Worm (Caenorhabditis elegans): ENCODE data around the gene C02E7.7.

The C02E7.7 gene

DNA sequence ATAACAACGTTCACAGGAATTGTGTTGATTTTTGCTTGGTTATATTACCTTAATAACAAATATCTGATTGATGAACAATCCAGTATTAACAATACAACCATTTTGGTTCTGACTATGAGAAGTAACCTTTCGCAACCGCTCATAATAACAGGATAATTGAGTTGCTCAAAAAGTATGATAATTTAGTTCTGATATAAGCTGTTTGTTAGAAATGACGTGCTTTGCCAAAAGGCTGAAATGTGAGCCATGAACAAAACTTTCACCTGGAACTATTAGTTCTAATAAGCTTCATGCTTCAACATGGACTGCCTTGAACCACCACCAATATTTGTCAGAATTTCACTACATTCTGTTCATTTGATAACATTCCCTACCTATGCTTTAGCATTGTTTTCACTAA is 6.2 kb upstream of the C02E7.7 start, which contains the start of gene srh-20:
Gene srh-20 (plus strand): TSS at position 301 of the 400 bp plus-strand sequence.
- TF ChIP-seq med-1 (GFP tag; optimal IDR thresholded peaks at IDR 0.05; ENCODE audit: insufficient read depth) (no peak), ref-1 (GFP tag; conservative IDR thresholded peaks at IDR 0.05) (no peak), ztf-29 (GFP tag; IDR thresholded peaks at IDR 0.05) (no peak), T22C8.4 (GFP tag; IDR thresholded peaks at IDR 0.05) (no peak), klf-2 (GFP tag; conservative IDR thresholded peaks at IDR 0.05) (no peak), flt-1 (GFP tag; IDR thresholded peaks at IDR 0.05) (no peak), cog-1 (tag; optimal IDR thresholded peaks at IDR 0.05) (no peak), ztf-23 (GFP tag; IDR thresholded peaks at IDR 0.05) (no peak), tab-1 (GFP tag; IDR thresholded peaks at IDR 0.05) (no peak)

ce11 chrV:4922024-4922423 is 3.6 kb upstream of the C02E7.7 start, which contains the start of gene srh-22:
Gene srh-22, plus strand, starts transcription at chrV:4922324.
- TF ChIP-seq cog-1 (tag; optimal IDR thresholded peaks at IDR 0.05) (no peak), med-1 (GFP tag; optimal IDR thresholded peaks at IDR 0.05; ENCODE audit: insufficient read depth) (no peak), flt-1 (GFP tag; IDR thresholded peaks at IDR 0.05) (no peak), klf-2 (GFP tag; conservative IDR thresholded peaks at IDR 0.05) (no peak), ztf-29 (GFP tag; IDR thresholded peaks at IDR 0.05) (no peak), tab-1 (GFP tag; IDR thresholded peaks at IDR 0.05) (no peak), T22C8.4 (GFP tag; IDR thresholded peaks at IDR 0.05) (no peak), ztf-23 (GFP tag; IDR thresholded peaks at IDR 0.05) (no peak), ref-1 (GFP tag; conservative IDR thresholded peaks at IDR 0.05) (no peak)

- TF ChIP-seq flt-1 (GFP tag; IDR thresholded peaks at IDR 0.05) (no peak), T22C8.4 (GFP tag; IDR thresholded peaks at IDR 0.05) (no peak), ref-1 (GFP tag; conservative IDR thresholded peaks at IDR 0.05) (no peak), tab-1 (GFP tag; IDR thresholded peaks at IDR 0.05) (no peak), klf-2 (GFP tag; conservative IDR thresholded peaks at IDR 0.05) (no peak), ztf-23 (GFP tag; IDR thresholded peaks at IDR 0.05) (no peak), cog-1 (tag; optimal IDR thresholded peaks at IDR 0.05) (no peak), med-1 (GFP tag; optimal IDR thresholded peaks at IDR 0.05; ENCODE audit: insufficient read depth) (no peak), ztf-29 (GFP tag; IDR thresholded peaks at IDR 0.05) (no peak)
Observed at ce11 chrV:4920690-4921152, 2.3 kb upstream of the C02E7.7 start, which contains the start of the genes C02E7.8 and srh-23. Gene C02E7.8, minus strand, starts transcription at chrV:4920790. Gene srh-23, plus strand, starts transcription at chrV:4921102.

ce11 chrV:4918664-4919257 is 387 bp upstream of the C02E7.7 start, which contains the start of gene C02E7.6:
Gene C02E7.6, plus strand, starts transcription at chrV:4919207.
- TF ChIP-seq tab-1 (GFP tag; IDR thresholded peaks at IDR 0.05), result no peak
- no peak for TF ChIP-seq flt-1 (GFP tag; IDR thresholded peaks at IDR 0.05)
- TF ChIP-seq klf-2 (GFP tag; conservative IDR thresholded peaks at IDR 0.05), result no peak; the same call in 1 of the 2 replicates
- TF ChIP-seq ztf-23 (GFP tag; IDR thresholded peaks at IDR 0.05), result no peak
- no peak for TF ChIP-seq med-1 (GFP tag; optimal IDR thresholded peaks at IDR 0.05; ENCODE audit: insufficient read depth)
- TF ChIP-seq cog-1 (tag; optimal IDR thresholded peaks at IDR 0.05), result no peak
- TF ChIP-seq ref-1 (GFP tag; conservative IDR thresholded peaks at IDR 0.05), result no peak
- no peak for TF ChIP-seq T22C8.4 (GFP tag; IDR thresholded peaks at IDR 0.05)
- no peak for TF ChIP-seq ztf-29 (GFP tag; IDR thresholded peaks at IDR 0.05)

- TF ChIP-seq klf-2 (GFP tag; conservative IDR thresholded peaks at IDR 0.05), result no peak
- no peak for TF ChIP-seq ztf-23 (GFP tag; IDR thresholded peaks at IDR 0.05)
- no peak for TF ChIP-seq flt-1 (GFP tag; IDR thresholded peaks at IDR 0.05)
- TF ChIP-seq T22C8.4 (GFP tag; IDR thresholded peaks at IDR 0.05), result no peak
- no peak for TF ChIP-seq ref-1 (GFP tag; conservative IDR thresholded peaks at IDR 0.05)
- no peak for TF ChIP-seq ztf-29 (GFP tag; IDR thresholded peaks at IDR 0.05)
- no peak for TF ChIP-seq cog-1 (tag; optimal IDR thresholded peaks at IDR 0.05)
- no peak for TF ChIP-seq tab-1 (GFP tag; IDR thresholded peaks at IDR 0.05)
- no peak for TF ChIP-seq med-1 (GFP tag; optimal IDR thresholded peaks at IDR 0.05; ENCODE audit: insufficient read depth)
Observed at ce11 chrV:4914879-4915278, 3.5 kb downstream of the C02E7.7 start, which contains the start of gene H23N18.6. Gene H23N18.6, minus strand, starts transcription at chrV:4915079.

DNA sequence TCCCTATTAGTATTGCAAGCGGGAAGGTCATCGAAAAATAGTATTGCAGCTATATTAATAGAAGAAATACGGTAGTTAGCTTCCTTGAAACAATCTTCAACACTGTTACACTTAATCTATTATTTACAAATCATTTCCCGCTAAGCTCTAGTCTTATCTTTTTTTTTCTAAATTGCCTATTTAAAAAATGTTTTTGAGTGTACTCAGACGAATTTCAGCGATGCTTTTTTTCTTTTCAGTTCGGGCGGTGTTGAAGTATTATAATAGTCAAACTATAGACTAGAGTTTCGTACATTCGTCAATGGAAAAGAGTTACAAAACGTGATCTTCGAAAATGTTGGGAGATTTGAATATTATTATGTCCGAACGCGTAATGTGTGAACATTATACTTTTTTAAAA is 4.5 kb downstream of the C02E7.7 start:
- no peak for TF ChIP-seq ref-1 (GFP tag; conservative IDR thresholded peaks at IDR 0.05)

- TF ChIP-seq T22C8.4 (GFP tag; IDR thresholded peaks at IDR 0.05) (no peak), ref-1 (GFP tag; conservative IDR thresholded peaks at IDR 0.05) (no peak), cog-1 (tag; optimal IDR thresholded peaks at IDR 0.05) (no peak), med-1 (GFP tag; optimal IDR thresholded peaks at IDR 0.05; ENCODE audit: insufficient read depth) (no peak), flt-1 (GFP tag; IDR thresholded peaks at IDR 0.05) (no peak), ztf-23 (GFP tag; IDR thresholded peaks at IDR 0.05) (no peak), klf-2 (GFP tag; conservative IDR thresholded peaks at IDR 0.05) (no peak), tab-1 (GFP tag; IDR thresholded peaks at IDR 0.05) (no peak), ztf-29 (GFP tag; IDR thresholded peaks at IDR 0.05) (no peak)
Observed at ce11 chrV:4912313-4912712, 6.1 kb downstream of the C02E7.7 start, which contains the start of gene H23N18.5. Gene H23N18.5, minus strand, starts transcription at chrV:4912381.

ce11 chrV:4908591-4908990 is 9.8 kb downstream of the C02E7.7 start, which contains the start of gene ugt-13:
Gene ugt-13, plus strand, starts transcription at chrV:4908884.
- TF ChIP-seq ztf-23 (GFP tag; IDR thresholded peaks at IDR 0.05), result no peak

DNA sequence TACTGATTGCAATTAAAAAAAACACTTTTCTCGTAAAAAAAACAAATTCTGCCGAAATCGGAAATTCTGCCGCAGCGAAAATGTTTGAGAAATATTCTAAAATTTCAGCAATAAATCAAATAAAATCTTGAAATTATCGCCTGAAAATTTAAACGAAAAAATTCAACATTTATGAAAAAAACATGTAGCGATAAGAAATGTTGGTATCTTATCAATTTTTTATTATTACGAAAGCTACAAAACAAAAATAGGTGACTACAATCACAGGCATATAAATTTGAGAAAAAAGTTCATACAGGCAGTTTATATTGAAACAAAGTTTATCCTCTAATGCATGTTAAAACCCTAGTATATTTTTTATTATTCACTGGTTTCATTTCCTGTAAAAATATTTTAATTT is 12.4 kb downstream of the C02E7.7 start, which contains the start of gene ugt-14:
Gene ugt-14 (plus strand): TSS at position 301 of the 400 bp plus-strand sequence.
- TF ChIP-seq ref-1 (GFP tag; conservative IDR thresholded peaks at IDR 0.05) (no peak), T22C8.4 (GFP tag; IDR thresholded peaks at IDR 0.05) (no peak), cog-1 (tag; optimal IDR thresholded peaks at IDR 0.05) (no peak)

DNA sequence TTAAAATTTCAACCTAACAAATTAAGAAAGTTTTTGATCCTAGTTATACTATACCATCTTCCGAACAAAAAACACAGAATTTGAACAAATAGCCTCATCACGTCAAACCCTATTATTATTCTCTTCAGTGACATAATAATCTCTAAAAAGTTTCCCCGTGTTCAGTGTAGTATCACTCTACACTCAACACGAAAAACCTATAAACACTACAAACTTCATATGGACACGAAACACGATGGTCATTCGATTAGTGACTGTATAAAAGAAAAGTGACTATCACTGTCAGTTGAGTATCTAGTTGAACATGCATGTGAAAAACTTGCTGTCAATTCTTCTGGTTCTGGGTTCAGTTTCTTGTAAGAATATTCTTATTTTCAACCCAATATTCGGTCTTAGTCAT is 14.7 kb downstream of the C02E7.7 start, which contains the start of gene ugt-8:
Gene ugt-8 (plus strand): TSS at position 235 of the 400 bp plus-strand sequence.
- TF ChIP-seq med-1 (GFP tag; optimal IDR thresholded peaks at IDR 0.05; ENCODE audit: insufficient read depth) (no peak), flt-1 (GFP tag; IDR thresholded peaks at IDR 0.05) (no peak), cog-1 (tag; optimal IDR thresholded peaks at IDR 0.05) (no peak), ref-1 (GFP tag; conservative IDR thresholded peaks at IDR 0.05) (no peak), tab-1 (GFP tag; IDR thresholded peaks at IDR 0.05) (no peak)

All from whole organism, midembryonic.